Worm (Caenorhabditis elegans) whole organism, young adult: ENCODE results near the gene F59C12.3.

Experiments
- B0019.2 ChIP-seq: fragments of 200-800 bp; sonication (Bioruptor generic); conservative IDR thresholded peaks from 2 replicates; pipeline ENCODE4 v1.3.6; 2022; ENCODE audit warnings: missing genetic modification reagents, missing genetic modification characterization, missing compliant biosample characterization
- B0035.1 ChIP-seq: sonication (generic microtip); optimal IDR thresholded peaks from 2 replicates; lab custom pipeline; 2016; ENCODE audit warnings: missing genetic modification characterization, mild to moderate bottlenecking, missing compliant biosample characterization, missing genotype, missing genetic modification reagents
- B0261.1 ChIP-seq: sonication (generic microtip); optimal IDR thresholded peaks from 2 replicates; lab custom pipeline; 2016; ENCODE audit warnings: mild to moderate bottlenecking, missing genetic modification characterization, moderate library complexity, missing compliant biosample characterization
- F22D6.2 ChIP-seq: sonication (generic microtip); optimal IDR thresholded peaks from 2 replicates; lab custom pipeline; 2016; ENCODE audit warnings: mild to moderate bottlenecking, missing genetic modification characterization, missing compliant biosample characterization
- F23B12.7 ChIP-seq: sonication (generic microtip); optimal IDR thresholded peaks from 2 replicates; lab custom pipeline; 2017; ENCODE audit warnings: missing genetic modification characterization, mild to moderate bottlenecking, missing compliant biosample characterization, antibody characterized with exemption, moderate library complexity; ENCODE audit not compliant: insufficient read depth
- F57A8.1 ChIP-seq: fragments of 200-800 bp; sonication (Bioruptor generic); optimal IDR thresholded peaks from 2 replicates; lab custom pipeline; 2018; ENCODE audit warnings: mild to moderate bottlenecking, missing genetic modification characterization, moderate library complexity, missing compliant biosample characterization
- K12H6.12 ChIP-seq: fragments of 200-800 bp; sonication (Bioruptor generic); optimal IDR thresholded peaks from 2 replicates; lab custom pipeline; 2018; ENCODE audit warnings: mild to moderate bottlenecking, missing genetic modification characterization, missing compliant biosample characterization
- T07F8.4 ChIP-seq: sonication (generic microtip); optimal IDR thresholded peaks from 2 replicates; lab custom pipeline; 2016; ENCODE audit warnings: mild to moderate bottlenecking, missing genetic modification characterization, moderate library complexity, missing compliant biosample characterization
- Y53G8AR.9 ChIP-seq: fragments of 200-800 bp; sonication (Bioruptor generic); conservative IDR thresholded peaks from 2 replicates; pipeline ENCODE4 v1.3.6; 2022; ENCODE audit warnings: missing genetic modification reagents, missing genetic modification characterization, missing compliant biosample characterization
- Y56A3A.18 ChIP-seq: fragments of 200-800 bp; sonication (Bioruptor generic); IDR thresholded peaks from 2 replicates; pipeline ENCODE4 v1.3.6; 2022; ENCODE audit warnings: missing genetic modification reagents, missing genetic modification characterization, missing compliant biosample characterization
- Y95B8A.8 ChIP-seq: fragments of 200-800 bp; sonication (Bioruptor generic); IDR thresholded peaks from 2 replicates; pipeline ENCODE4 v1.3.6; 2022; ENCODE audit warnings: missing genetic modification reagents, missing genetic modification characterization, missing compliant biosample characterization
- athp-1 ChIP-seq: sonication (generic microtip); optimal IDR thresholded peaks from 2 replicates; lab custom pipeline; 2017; ENCODE audit warnings: mild to moderate bottlenecking, missing genetic modification characterization, missing compliant biosample characterization
- attf-6 ChIP-seq: fragments of 200-800 bp; sonication (Bioruptor generic); IDR thresholded peaks from 2 replicates; pipeline ENCODE4 v1.3.6; 2022; ENCODE audit warnings: missing genetic modification reagents, missing genetic modification characterization, missing compliant biosample characterization
- cebp-1 ChIP-seq, 2 experiments: fragments of 200-800 bp in 1 of 2; sonication (Bioruptor generic) in 1 of 2; sonication (generic microtip) in 1 of 2; IDR thresholded peaks in 1 of 2; optimal IDR thresholded peaks in 1 of 2; 2 replicates each; pipeline versions ENCODE4 v1.3.6 to Lab custom; 2017 to 2022; ENCODE audit warnings: missing compliant biosample characterization in 2 of 2, missing genetic modification characterization in 2 of 2, mild to moderate bottlenecking in 1 of 2, missing genetic modification reagents in 1 of 2, moderate library complexity in 1 of 2
- ceh-58 ChIP-seq: fragments of 200-800 bp; sonication (Bioruptor generic); IDR thresholded peaks from 2 replicates; pipeline ENCODE4 v1.3.6; 2022; ENCODE audit warnings: missing genetic modification characterization, missing compliant biosample characterization
- ceh-79 ChIP-seq: sonication (generic microtip); optimal IDR thresholded peaks from 2 replicates; lab custom pipeline; 2017; ENCODE audit warnings: mild to moderate bottlenecking, missing genetic modification characterization, missing compliant biosample characterization
- chd-7 ChIP-seq: sonication (generic microtip); optimal IDR thresholded peaks from 2 replicates; lab custom pipeline; 2016; ENCODE audit warnings: mild to moderate bottlenecking, missing genetic modification characterization, moderate library complexity, missing compliant biosample characterization
- die-1 ChIP-seq: sonication (generic microtip); optimal IDR thresholded peaks from 2 replicates; lab custom pipeline; 2016; ENCODE audit warnings: missing genotype, mild to moderate bottlenecking, missing genetic modification characterization, missing compliant biosample characterization
- dox-1 ChIP-seq: fragments of 200-800 bp; sonication (Bioruptor generic); IDR thresholded peaks from 2 replicates; pipeline ENCODE4 v1.3.6; 2022; ENCODE audit warnings: missing genetic modification reagents, missing genetic modification characterization, missing compliant biosample characterization
- dpff-1 ChIP-seq: sonication (generic microtip); optimal IDR thresholded peaks from 2 replicates; lab custom pipeline; 2017; ENCODE audit warnings: mild to moderate bottlenecking, missing genetic modification characterization, missing compliant biosample characterization
- egl-18 ChIP-seq: fragments of 200-800 bp; sonication (Bioruptor generic); IDR thresholded peaks from 2 replicates; pipeline ENCODE4 v1.3.6; 2022; ENCODE audit warnings: missing genetic modification reagents, missing genetic modification characterization, missing compliant biosample characterization
- egl-44 ChIP-seq: fragments of 200-800 bp; sonication (Bioruptor generic); IDR thresholded peaks from 2 replicates; pipeline ENCODE4 v1.3.6; 2022; ENCODE audit warnings: missing genetic modification reagents, missing genetic modification characterization, missing compliant biosample characterization
- egrh-3 ChIP-seq: fragments of 200-800 bp; sonication (Bioruptor generic); IDR thresholded peaks from 2 replicates; pipeline ENCODE4 v1.3.6; 2022; ENCODE audit warnings: missing genetic modification reagents, missing genetic modification characterization, missing compliant biosample characterization
- fkh-3 ChIP-seq: sonication (generic microtip); optimal IDR thresholded peaks from 2 replicates; lab custom pipeline; 2016; ENCODE audit warnings: mild to moderate bottlenecking, missing genetic modification characterization, missing compliant biosample characterization
- him-1 ChIP-seq: sonication (generic microtip); optimal IDR thresholded peaks from 2 replicates; lab custom pipeline; 2016; ENCODE audit warnings: missing genotype, missing genetic modification reagents, missing genetic modification characterization, missing compliant biosample characterization
- hmg-20 ChIP-seq: fragments of 200-800 bp; sonication (Bioruptor generic); IDR thresholded peaks from 2 replicates; pipeline ENCODE4 v1.3.6; 2022; ENCODE audit warnings: missing genetic modification reagents, missing genetic modification characterization, missing compliant biosample characterization
- let-607 ChIP-seq, 2 experiments: fragments of 200-800 bp in 1 of 2; sonication (Bioruptor generic) in 1 of 2; sonication (generic microtip) in 1 of 2; optimal IDR thresholded peaks; 2 replicates each; lab custom pipeline; 2016 to 2018; ENCODE audit warnings: mild to moderate bottlenecking in 2 of 2, missing compliant biosample characterization in 2 of 2, missing genetic modification characterization in 2 of 2, moderate library complexity in 2 of 2, missing genotype in 1 of 2
- lin-35 ChIP-seq, 3 experiments: fragments of 150-350 bp in 2 of 3; sonication (generic microtip) in 1 of 3; optimal IDR thresholded peaks; 2 replicates each; lab custom pipeline; 2014 to 2018; ENCODE audit warnings: missing biosample characterization in 3 of 3, missing genetic modification characterization in 3 of 3, missing genetic modification reagents in 3 of 3
- lsl-1 ChIP-seq: fragments of 200-800 bp; sonication (Bioruptor generic); optimal IDR thresholded peaks from 2 replicates; lab custom pipeline; 2018; ENCODE audit warnings: mild to moderate bottlenecking, missing genetic modification characterization, moderate library complexity, missing compliant biosample characterization
- lsy-27 ChIP-seq: sonication (generic microtip); optimal IDR thresholded peaks from 2 replicates; lab custom pipeline; 2017; ENCODE audit warnings: missing genetic modification characterization, mild to moderate bottlenecking, missing compliant biosample characterization, antibody characterized with exemption, missing genotype, borderline replicate concordance; ENCODE audit not compliant: insufficient read depth
- madf-10 ChIP-seq: sonication (generic microtip); optimal IDR thresholded peaks from 2 replicates; lab custom pipeline; 2016; ENCODE audit warnings: mild to moderate bottlenecking, missing genetic modification characterization, missing compliant biosample characterization
- madf-6 ChIP-seq: fragments of 200-800 bp; sonication (Bioruptor generic); IDR thresholded peaks from 2 replicates; pipeline ENCODE4 v1.3.6; 2022; ENCODE audit warnings: missing genetic modification reagents, missing genetic modification characterization, missing compliant biosample characterization
- madf-8 ChIP-seq: fragments of 200-800 bp; sonication (Bioruptor generic); conservative IDR thresholded peaks from 2 replicates; pipeline ENCODE4 v1.3.6; 2022; ENCODE audit warnings: missing genetic modification reagents, missing genetic modification characterization, missing compliant biosample characterization
- mel-28 ChIP-seq: sonication (generic microtip); optimal IDR thresholded peaks from 2 replicates; lab custom pipeline; 2016; ENCODE audit warnings: borderline replicate concordance, mild to moderate bottlenecking, missing genetic modification characterization, missing compliant biosample characterization
- nhr-27 ChIP-seq: fragments of 200-800 bp; sonication (Bioruptor generic); optimal IDR thresholded peaks from 2 replicates; lab custom pipeline; 2018; ENCODE audit warnings: mild to moderate bottlenecking, missing genetic modification characterization, moderate library complexity, missing compliant biosample characterization
- pbrm-1 ChIP-seq: fragments of 200-800 bp; sonication (Bioruptor generic); IDR thresholded peaks from 2 replicates; pipeline ENCODE4 v1.3.6; 2022; ENCODE audit warnings: missing genetic modification reagents, missing genetic modification characterization, missing compliant biosample characterization
- snpc-1.1 ChIP-seq: sonication (generic microtip); optimal IDR thresholded peaks from 2 replicates; lab custom pipeline; 2017; ENCODE audit warnings: missing genetic modification characterization, mild to moderate bottlenecking, missing compliant biosample characterization, antibody characterized with exemption, moderate library complexity, missing genotype, missing genetic modification reagents; ENCODE audit not compliant: insufficient read depth
- snpc-3.4 ChIP-seq: sonication (generic microtip); optimal IDR thresholded peaks from 2 replicates; lab custom pipeline; 2017; ENCODE audit warnings: missing genetic modification characterization, mild to moderate bottlenecking, missing compliant biosample characterization, antibody characterized with exemption, moderate library complexity, missing genotype, missing genetic modification reagents
- tbp1 ChIP-seq: fragments of 200-800 bp; sonication (Bioruptor generic); optimal IDR thresholded peaks from 2 replicates; lab custom pipeline; 2018; ENCODE audit warnings: mild to moderate bottlenecking, missing genetic modification characterization, missing compliant biosample characterization
- tlf-1 ChIP-seq: fragments of 200-800 bp; sonication (Bioruptor generic); optimal IDR thresholded peaks from 2 replicates; lab custom pipeline; 2018; ENCODE audit warnings: mild to moderate bottlenecking, missing genetic modification characterization, missing compliant biosample characterization
- zim-3 ChIP-seq: sonication (generic microtip); optimal IDR thresholded peaks from 2 replicates; lab custom pipeline; 2017; ENCODE audit warnings: mild to moderate bottlenecking, missing genetic modification characterization, moderate library complexity, missing compliant biosample characterization
- ztf-3 ChIP-seq: fragments of 200-800 bp; sonication (Bioruptor generic); optimal IDR thresholded peaks from 2 replicates; lab custom pipeline; 2018; ENCODE audit warnings: mild to moderate bottlenecking, missing genetic modification characterization, missing compliant biosample characterization

F59C12.3 gene

DNA sequence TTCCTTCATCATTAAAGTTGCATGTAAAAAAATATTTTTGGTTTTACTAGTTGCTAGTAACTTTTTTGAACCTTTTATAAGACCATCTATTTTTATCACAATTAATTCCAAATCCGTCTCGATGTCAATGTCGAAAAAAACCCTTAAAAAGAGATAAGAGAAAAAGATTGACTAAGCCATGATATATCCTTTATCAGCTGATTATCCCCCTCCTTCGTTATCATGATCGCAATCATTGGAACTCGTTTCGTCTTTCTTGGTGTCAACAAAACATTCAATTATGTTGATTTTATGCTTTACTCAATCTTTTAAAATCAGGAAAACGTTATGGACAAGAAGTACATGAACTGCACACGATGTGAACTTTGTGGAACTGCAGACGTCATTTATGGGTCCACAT lies 51.2 kb downstream of the F59C12.3 start, which contains the start of gene K08B5.1:
TSS of gene K08B5.1 (plus strand) at position 318 of the 400 bp plus-strand sequence.
- no peak for TF ChIP-seq K12H6.12

DNA sequence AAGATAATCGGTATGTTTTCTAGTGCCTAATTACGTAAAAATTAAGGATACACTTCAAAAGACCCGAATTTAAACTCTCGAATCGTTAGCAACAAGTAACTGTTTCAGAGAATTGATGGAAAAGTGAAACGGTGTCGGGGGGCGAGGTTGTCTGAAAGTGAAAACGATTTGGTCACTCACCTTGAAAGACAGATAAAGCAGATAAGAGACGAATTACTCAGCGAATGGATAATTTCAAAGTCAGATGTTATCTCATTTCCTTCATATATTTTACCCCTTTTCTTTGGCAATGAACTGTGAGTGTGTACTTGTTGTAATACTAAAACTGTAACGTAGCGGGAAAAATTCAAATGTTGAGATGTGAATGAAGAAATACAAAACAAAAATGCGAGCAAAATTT lies 53.6 kb downstream of the F59C12.3 start:
- no peak for TF ChIP-seq madf-8 (GFP tag; lab: Robert Waterston, UW)
- no peak for TF ChIP-seq Y53G8AR.9 (GFP tag; lab: Robert Waterston, UW)
- no peak for TF ChIP-seq B0019.2 (GFP tag; lab: Robert Waterston, UW)
- no peak for TF ChIP-seq nhr-27 (tag; lab: Kevin White, UChicago)
- no peak for TF ChIP-seq lin-35 (GFP tag; optimal IDR thresholded peaks at IDR 0.05; lab: Kevin White, UChicago)
- no peak for TF ChIP-seq F57A8.1
- TF ChIP-seq pbrm-1 (GFP tag; lab: Robert Waterston, UW), result no peak
- TF ChIP-seq, all 124 proteins: peak for 0

DNA sequence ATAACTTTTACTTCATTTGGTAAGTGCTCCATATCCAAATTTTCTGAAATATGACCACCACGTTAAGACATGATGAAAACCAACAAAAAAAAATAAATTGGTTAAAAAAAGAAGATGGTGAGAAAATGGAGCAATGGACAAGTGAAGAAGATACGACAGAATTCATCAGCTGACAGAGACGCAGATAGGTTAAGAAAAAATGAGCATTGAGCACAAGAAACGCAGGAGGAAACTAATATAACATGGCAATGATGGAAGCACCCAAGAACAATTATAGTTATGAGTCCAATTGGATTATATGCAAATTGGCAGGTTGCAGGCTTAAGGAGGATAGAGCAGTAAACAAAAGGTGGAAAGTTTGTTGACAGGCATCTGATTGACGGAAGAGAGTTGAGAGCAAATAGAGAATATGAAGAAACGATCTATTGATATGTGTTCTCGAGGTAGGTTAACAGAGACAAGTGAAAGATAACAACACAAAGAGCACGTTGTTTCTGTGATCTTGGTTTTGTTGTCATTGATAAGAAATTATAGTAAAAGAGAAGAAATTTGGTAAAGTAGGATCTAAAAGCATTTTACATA lies 55.4 kb downstream of the F59C12.3 start, which contains the start of gene K08B5.2:
TSS of gene K08B5.2 (minus strand) at position 43 of the 582 bp plus-strand sequence.
- TF ChIP-seq pbrm-1 (GFP tag; lab: Robert Waterston, UW) (no peak), T07F8.4 (tag; lab: Kevin White, UChicago) (no peak), madf-6 (no peak), B0035.1 (tag; lab: Kevin White, UChicago) (no peak), snpc-3.4 (tag; lab: Kevin White, UChicago) (no peak), egrh-3 (GFP tag; lab: Robert Waterston, UW) (no peak), Y95B8A.8 (GFP tag; lab: Robert Waterston, UW) (no peak), dpff-1 (tag; lab: Kevin White, UChicago) (no peak), chd-7 (tag; lab: Kevin White, UChicago) (peak; percentile 24), tbp1 (GFP tag; lab: Kevin White, UChicago) (peak; percentile 48), zim-3 (tag; lab: Kevin White, UChicago) (no peak), lsl-1 (GFP tag; lab: Kevin White, UChicago) (no peak), ceh-79 (tag; lab: Kevin White, UChicago) (no peak), egl-18 (GFP tag; lab: Robert Waterston, UW) (no peak), B0261.1 (peak; percentile 16), let-607 (tag; optimal IDR thresholded peaks at IDR 0.05; lab: Kevin White, UChicago) (peak in 1 of 2 experiments; percentile 65), snpc-1.1 (no peak), mel-28 (tag; lab: Kevin White, UChicago) (no peak), die-1 (tag; lab: Kevin White, UChicago) (no peak), madf-10 (tag; lab: Kevin White, UChicago) (peak; percentile 45), F22D6.2 (no peak), dox-1 (GFP tag; lab: Robert Waterston, UW) (peak; percentile 60; the same call in 1 of the 2 replicates), fkh-3 (no peak), ceh-58 (no peak), tlf-1 (GFP tag; lab: Kevin White, UChicago) (no peak), attf-6 (no peak), hmg-20 (no peak), ztf-3 (no peak), Y56A3A.18 (GFP tag; lab: Robert Waterston, UW) (0 out of 2 replicates have a peak, but pooled peaks have one; percentile 34), athp-1 (tag; lab: Kevin White, UChicago) (no peak), him-1 (tag; lab: Kevin White, UChicago) (no peak), lsy-27 (tag; lab: Kevin White, UChicago) (no peak), K12H6.12 (no peak), egl-44 (no peak), cebp-1 (GFP tag; IDR thresholded peaks at IDR 0.05; lab: Robert Waterston, UW) (no peak), cebp-1 (tag; optimal IDR thresholded peaks at IDR 0.05; lab: Kevin White, UChicago) (no peak), F23B12.7 (peak; percentile 5), nhr-27 (tag; lab: Kevin White, UChicago) (no peak)
